Fruit fly (Drosophila melanogaster) whole organism, embryonic: ENCODE data around the gene CG2533.

Source experiments
- Ada2b ChIP-seq: fragments of 200-800 bp; sonication (Bioruptor generic); IDR thresholded peaks from 2 replicates; pipeline ENCODE4 v1.3.6; 2022; ENCODE audit warnings: missing biosample characterization, missing genetic modification characterization
- Aef1 ChIP-seq: fragments of 200-800 bp; sonication (Bioruptor generic); IDR thresholded peaks from 3 replicates; pipeline ENCODE4 v1.3.6; 2022; ENCODE audit warnings: missing biosample characterization, missing genetic modification characterization
- CG10366 ChIP-seq: fragments of 200-800 bp; sonication (Bioruptor generic); IDR thresholded peaks from 2 replicates; pipeline ENCODE4 v1.3.6; 2022; ENCODE audit warnings: missing biosample characterization, missing genetic modification characterization
- CG10654 ChIP-seq: fragments of 200-800 bp; sonication (Bioruptor generic); optimal IDR thresholded peaks from 2 replicates; lab custom pipeline; 2016; ENCODE audit warnings: missing biosample characterization, missing genetic modification characterization
- CG11504 ChIP-seq: fragments of 200-800 bp; sonication (Bioruptor generic); optimal IDR thresholded peaks from 3 replicates; lab custom pipeline; 2019; ENCODE audit warnings: missing biosample characterization, mild to moderate bottlenecking, missing genetic modification characterization, moderate library complexity
- CG14860 ChIP-seq: fragments of 200-800 bp; sonication (Bioruptor generic); IDR thresholded peaks from 3 replicates; pipeline ENCODE4 v1.3.6; 2022; ENCODE audit warnings: missing biosample characterization, missing genetic modification characterization; ENCODE audit not compliant: partially characterized antibody
- CG15601 ChIP-seq: fragments of 200-800 bp; sonication (Bioruptor generic); optimal IDR thresholded peaks from 3 replicates; lab custom pipeline; 2019; ENCODE audit warnings: missing biosample characterization, mild to moderate bottlenecking, missing genetic modification characterization, moderate library complexity
- CG18011 ChIP-seq: fragments of 200-800 bp; sonication (Bioruptor generic); optimal IDR thresholded peaks from 2 replicates; lab custom pipeline; 2017; ENCODE audit warnings: missing biosample characterization, missing genetic modification characterization, mild to moderate bottlenecking, moderate library complexity, missing genotype
- CG2202 ChIP-seq: fragments of 200-800 bp; sonication (Bioruptor generic); optimal IDR thresholded peaks from 2 replicates; lab custom pipeline; 2018; ENCODE audit warnings: missing biosample characterization, mild to moderate bottlenecking, missing genetic modification characterization
- CG30431 ChIP-seq: fragments of 200-800 bp; sonication (Bioruptor generic); optimal IDR thresholded peaks from 2 replicates; lab custom pipeline; 2017; ENCODE audit warnings: missing biosample characterization, missing genetic modification characterization
- CG31224 ChIP-seq: fragments of 200-800 bp; sonication (Bioruptor generic); IDR thresholded peaks from 2 replicates; pipeline ENCODE4 v1.3.6; 2022; ENCODE audit warnings: missing biosample characterization, missing genetic modification characterization
- CG3847 ChIP-seq: fragments of 200-800 bp; sonication (Bioruptor generic); IDR thresholded peaks from 2 replicates; pipeline ENCODE4 v1.3.6; 2022; ENCODE audit warnings: missing biosample characterization, missing genetic modification characterization
- CG4328 ChIP-seq: fragments of 200-800 bp; sonication (Bioruptor generic); optimal IDR thresholded peaks from 3 replicates; lab custom pipeline; 2017; ENCODE audit warnings: missing biosample characterization, missing genetic modification reagents, missing genetic modification characterization
- CG4820 ChIP-seq: fragments of 200-800 bp; sonication (Bioruptor generic); optimal IDR thresholded peaks from 3 replicates; lab custom pipeline; 2016; ENCODE audit warnings: missing biosample characterization, missing genetic modification characterization
- CG7786 ChIP-seq: fragments of 200-800 bp; sonication (Bioruptor generic); optimal IDR thresholded peaks from 2 replicates; lab custom pipeline; 2016; ENCODE audit warnings: missing biosample characterization, missing genetic modification characterization
- CG8924 ChIP-seq: fragments of 200-800 bp; optimal IDR thresholded peaks from 3 replicates; lab custom pipeline; 2019; ENCODE audit warnings: missing biosample characterization, mild to moderate bottlenecking, missing genetic modification characterization, moderate library complexity
- CG9797 ChIP-seq: fragments of 200-800 bp; sonication (Bioruptor generic); optimal IDR thresholded peaks from 3 replicates; lab custom pipeline; 2018; ENCODE audit warnings: missing biosample characterization, mild to moderate bottlenecking, missing genetic modification characterization
- CG9876 ChIP-seq: fragments of 200-800 bp; sonication (Bioruptor generic); optimal IDR thresholded peaks from 2 replicates; lab custom pipeline; 2016; ENCODE audit warnings: missing biosample characterization, missing genetic modification characterization
- D ChIP-seq, 2 experiments: fragments of 200-800 bp in 1 of 2; fragments of >200 bp in 1 of 2; sonication (Bioruptor generic) in 1 of 2; optimal IDR thresholded peaks; 2 replicates in 1 of 2; 3 replicates in 1 of 2; lab custom pipeline; 2017; ENCODE audit warnings: mild to moderate bottlenecking in 1 of 2, missing biosample characterization in 1 of 2, missing genetic modification characterization in 1 of 2, missing genetic modification reagents in 1 of 2
- Hr39 ChIP-seq: fragments of >200 bp; optimal IDR thresholded peaks from 2 replicates; lab custom pipeline; 2017
- Mad ChIP-seq: fragments of 200-800 bp; sonication (Bioruptor generic); optimal IDR thresholded peaks from 2 replicates; lab custom pipeline; 2016; ENCODE audit warnings: missing biosample characterization, missing genetic modification characterization
- Scr ChIP-seq: fragments of 200-800 bp; sonication (Bioruptor generic); IDR thresholded peaks from 2 replicates; pipeline ENCODE4 v1.3.6; 2022; ENCODE audit warnings: missing biosample characterization, missing genetic modification characterization; ENCODE audit not compliant: partially characterized antibody
- Sry-β ChIP-seq: fragments of 200-800 bp; sonication (Bioruptor generic); optimal IDR thresholded peaks from 2 replicates; lab custom pipeline; 2018; ENCODE audit warnings: missing biosample characterization, mild to moderate bottlenecking, missing genetic modification characterization, moderate library complexity
- Tbp ChIP-seq: fragments of >200 bp; optimal IDR thresholded peaks from 2 replicates; lab custom pipeline; 2018; ENCODE audit warnings: missing biosample characterization, missing genetic modification characterization
- Xbp1 ChIP-seq: fragments of 200-800 bp; sonication (Bioruptor generic); optimal IDR thresholded peaks from 3 replicates; lab custom pipeline; 2016; ENCODE audit warnings: missing biosample characterization, mild to moderate bottlenecking, missing genetic modification characterization
- Xrp1 ChIP-seq: fragments of 200-800 bp; sonication (Bioruptor generic); IDR thresholded peaks from 2 replicates; pipeline ENCODE4 v1.3.6; 2022; ENCODE audit warnings: missing biosample characterization, missing genetic modification characterization
- al ChIP-seq: fragments of 200-800 bp; sonication (Bioruptor generic); IDR thresholded peaks from 2 replicates; pipeline ENCODE4 v1.3.6; 2022; ENCODE audit warnings: missing biosample characterization, missing genetic modification characterization
- amos ChIP-seq: fragments of 200-800 bp; sonication (Bioruptor generic); IDR thresholded peaks from 2 replicates; pipeline ENCODE4 v1.3.6; 2022; ENCODE audit warnings: missing biosample characterization, missing genetic modification characterization; ENCODE audit not compliant: partially characterized antibody
- bab2 ChIP-seq: fragments of 200-800 bp; sonication (Bioruptor generic); optimal IDR thresholded peaks from 2 replicates; lab custom pipeline; 2016; ENCODE audit warnings: missing biosample characterization, missing genetic modification characterization
- cas ChIP-seq: fragments of 200-800 bp; sonication (Bioruptor generic); IDR thresholded peaks from 2 replicates; pipeline ENCODE4 v1.3.6; 2022; ENCODE audit warnings: missing biosample characterization, missing genetic modification characterization
- cg ChIP-seq: fragments of 200-800 bp; sonication (Bioruptor generic); optimal IDR thresholded peaks from 3 replicates; lab custom pipeline; 2019; ENCODE audit warnings: missing biosample characterization, mild to moderate bottlenecking, missing genetic modification characterization, moderate library complexity
- corto ChIP-seq: fragments of 200-800 bp; sonication (Bioruptor generic); optimal IDR thresholded peaks from 2 replicates; lab custom pipeline; 2016; ENCODE audit warnings: missing biosample characterization, mild to moderate bottlenecking, missing genetic modification characterization, moderate library complexity
- crc ChIP-seq: fragments of 200-800 bp; sonication (Bioruptor generic); optimal IDR thresholded peaks from 2 replicates; lab custom pipeline; 2016; ENCODE audit warnings: missing biosample characterization, missing genetic modification characterization
- dpn ChIP-seq, 2 experiments: fragments of 200-800 bp; sonication (Bioruptor generic); optimal IDR thresholded peaks; 3 replicates each; lab custom pipeline; 2016; ENCODE audit warnings: missing biosample characterization in 2 of 2, missing genetic modification characterization in 2 of 2
- gem ChIP-seq: fragments of 200-800 bp; sonication (Bioruptor generic); optimal IDR thresholded peaks from 2 replicates; lab custom pipeline; 2019; ENCODE audit warnings: missing biosample characterization, mild to moderate bottlenecking, missing genetic modification characterization, moderate library complexity
- hb ChIP-seq: fragments of 200-800 bp; sonication (Bioruptor generic); IDR thresholded peaks from 3 replicates; pipeline ENCODE4 v1.3.6; 2022; ENCODE audit warnings: missing biosample characterization, missing genetic modification characterization; ENCODE audit not compliant: partially characterized antibody
- hkb ChIP-seq, 2 experiments: fragments of 200-800 bp in 1 of 2; fragments of >200 bp in 1 of 2; sonication (Bioruptor generic) in 1 of 2; IDR thresholded peaks in 1 of 2; optimal IDR thresholded peaks in 1 of 2; 2 replicates each; pipeline versions ENCODE4 v1.3.6 to Lab custom; 2017 to 2022; ENCODE audit warnings: missing biosample characterization in 1 of 2, missing genetic modification characterization in 1 of 2
- kay ChIP-seq: fragments of 200-800 bp; sonication (Bioruptor generic); optimal IDR thresholded peaks from 2 replicates; lab custom pipeline; 2016; ENCODE audit warnings: missing biosample characterization, missing genetic modification characterization
- lola ChIP-seq, 3 experiments: fragments of >200 bp in 2 of 3; fragments of 200-800 bp in 1 of 3; sonication (Bioruptor generic) in 1 of 3; optimal IDR thresholded peaks; 2 replicates each; lab custom pipeline; 2017 to 2019; ENCODE audit warnings: missing biosample characterization in 3 of 3, missing genetic modification characterization in 3 of 3, mild to moderate bottlenecking in 1 of 3, moderate library complexity in 1 of 3
- mld ChIP-seq: fragments of 200-800 bp; sonication (Bioruptor generic); IDR thresholded peaks from 3 replicates; pipeline ENCODE4 v1.3.6; 2022; ENCODE audit warnings: missing biosample characterization, missing genetic modification characterization; ENCODE audit not compliant: partially characterized antibody
- oc ChIP-seq: fragments of 200-800 bp; sonication (Bioruptor generic); optimal IDR thresholded peaks from 2 replicates; lab custom pipeline; 2018; ENCODE audit warnings: missing biosample characterization, mild to moderate bottlenecking, missing genetic modification characterization, moderate library complexity
- p53 ChIP-seq: fragments of 200-800 bp; sonication (Bioruptor generic); optimal IDR thresholded peaks from 2 replicates; lab custom pipeline; 2016; ENCODE audit warnings: missing biosample characterization, missing genetic modification characterization
- pros ChIP-seq: fragments of 200-800 bp; sonication (Bioruptor generic); optimal IDR thresholded peaks from 3 replicates; lab custom pipeline; 2019; ENCODE audit warnings: missing biosample characterization, mild to moderate bottlenecking, missing genetic modification characterization, moderate library complexity
- shn ChIP-seq: fragments of 200-800 bp; sonication (Bioruptor generic); optimal IDR thresholded peaks from 3 replicates; lab custom pipeline; 2016; ENCODE audit warnings: missing biosample characterization, missing genetic modification characterization
- sob ChIP-seq: fragments of 200-800 bp; sonication (Bioruptor generic); IDR thresholded peaks from 2 replicates; pipeline ENCODE4 v1.3.6; 2022; ENCODE audit warnings: missing biosample characterization, missing genetic modification characterization
- tll ChIP-seq, 2 experiments: fragments of 200-800 bp in 1 of 2; fragments of >200 bp in 1 of 2; sonication (Bioruptor generic) in 1 of 2; optimal IDR thresholded peaks; 2 replicates each; lab custom pipeline; 2017 to 2019; ENCODE audit warnings: missing biosample characterization in 2 of 2, missing genetic modification characterization in 2 of 2, mild to moderate bottlenecking in 1 of 2, moderate library complexity in 1 of 2
- wek ChIP-seq: fragments of 200-800 bp; sonication (Bioruptor generic); optimal IDR thresholded peaks from 3 replicates; lab custom pipeline; 2018; ENCODE audit warnings: missing biosample characterization, mild to moderate bottlenecking, missing genetic modification characterization, moderate library complexity

Gene CG2533

dm6 chrX:11559728-11560724 is 44.0 kb downstream of the CG2533 start (continued):
- TF ChIP-seq CG30431: peak; percentile 58
- peak; percentile 70 for TF ChIP-seq CG3847 (GFP tag; lab: Robert Waterston, UW)
- TF ChIP-seq bab2 (GFP tag; lab: Kevin White, UChicago): peak; percentile 47
- peak; percentile 94 for TF ChIP-seq CG11504
- TF ChIP-seq Ada2b: peak; percentile 64
- peak; percentile 92 for TF ChIP-seq CG8924
- TF ChIP-seq cg (GFP tag; lab: Kevin White, UChicago): no peak
- TF ChIP-seq pros (GFP tag; lab: Kevin White, UChicago): peak; percentile 14
- peak; percentile 70 for TF ChIP-seq sob (GFP tag; lab: Robert Waterston, UW)
- peak; percentile 80 for TF ChIP-seq kay
- TF ChIP-seq CG10366 (GFP tag; lab: Robert Waterston, UW): peak; percentile 59
- TF ChIP-seq Xbp1 (GFP tag; lab: Kevin White, UChicago): peak; percentile 77
- peak; percentile 23 for TF ChIP-seq wek (GFP tag; lab: Kevin White, UChicago)
- peak; percentile 62 for TF ChIP-seq oc
- TF ChIP-seq Tbp (GFP tag; lab: Kevin White, UChicago): no peak
- peak; percentile 39 for TF ChIP-seq Aef1
- TF ChIP-seq crc (GFP tag; lab: Kevin White, UChicago): no peak
- TF ChIP-seq cas (GFP tag; lab: Robert Waterston, UW): no peak
- TF ChIP-seq gem (tag; lab: Kevin White, UChicago): peak; percentile 93
- TF ChIP-seq lola (GFP tag; optimal IDR thresholded peaks at IDR 0.05; lab: Kevin White, UChicago): peak in 1 of 3 experiments; percentile 64
- TF ChIP-seq dpn (GFP tag; optimal IDR thresholded peaks at IDR 0.05; lab: Kevin White, UChicago): peak; percentile 47 to 83
- TF ChIP-seq hkb (optimal IDR thresholded peaks at IDR 0.05; lab: Kevin White, UChicago): no peak
- peak; percentile 55 for TF ChIP-seq hkb (GFP tag; IDR thresholded peaks at IDR 0.05; lab: Robert Waterston, UW)
- no peak for TF ChIP-seq p53
- peak; percentile 31 for TF ChIP-seq CG7786 (GFP tag; lab: Kevin White, UChicago)
- TF ChIP-seq tll (GFP tag; optimal IDR thresholded peaks at IDR 0.05; lab: Kevin White, UChicago): no peak
- peak; percentile 66 for TF ChIP-seq CG10654 (GFP tag; lab: Kevin White, UChicago)
- no peak for TF ChIP-seq corto (GFP tag; lab: Kevin White, UChicago)
- no peak for TF ChIP-seq amos (GFP tag; lab: Robert Waterston, UW)
- peak; percentile 74 for TF ChIP-seq CG4820 (GFP tag; lab: Kevin White, UChicago)
- no peak for TF ChIP-seq CG9797 (GFP tag; lab: Kevin White, UChicago)
- peak; percentile 25 for TF ChIP-seq CG2202 (tag; lab: Kevin White, UChicago)
- no peak for TF ChIP-seq CG9876 (GFP tag; lab: Kevin White, UChicago)
- peak; percentile 77 for TF ChIP-seq CG15601 (tag; lab: Kevin White, UChicago)
- no peak for TF ChIP-seq mld
- TF ChIP-seq Sry-β (GFP tag; lab: Kevin White, UChicago): no peak
- no peak for TF ChIP-seq Hr39 (lab: Kevin White, UChicago)
- peak; percentile 67 for TF ChIP-seq al
- no peak for TF ChIP-seq CG14860
- no peak for TF ChIP-seq hb (GFP tag; lab: Robert Waterston, UW)
- peak; percentile 57 for TF ChIP-seq CG18011 (GFP tag; lab: Kevin White, UChicago)
- peak; percentile 85 for TF ChIP-seq CG4328 (GFP tag; lab: Kevin White, UChicago)
- TF ChIP-seq D (optimal IDR thresholded peaks at IDR 0.05; lab: Kevin White, UChicago): no peak
- peak; percentile 76 for TF ChIP-seq D (GFP tag; optimal IDR thresholded peaks at IDR 0.05; lab: Kevin White, UChicago)
- no peak for TF ChIP-seq Mad (GFP tag; lab: Kevin White, UChicago)
- peak; percentile 62 for TF ChIP-seq CG31224 (GFP tag; lab: Robert Waterston, UW)
- TF ChIP-seq Xrp1 (GFP tag; lab: Robert Waterston, UW): peak; percentile 64; the same call in 1 of the 2 replicates
- TF ChIP-seq shn (GFP tag; lab: Kevin White, UChicago): peak; percentile 6
- no peak for TF ChIP-seq Scr (GFP tag; lab: Robert Waterston, UW)
